Worm (Caenorhabditis elegans) whole organism, mixed stage, embryonic: ENCODE data around the gene srh-177.

Experiments used
- M03D4.4 ChIP-seq: sonication (generic microtip); optimal IDR thresholded peaks from 2 replicates; lab custom pipeline; 2017; ENCODE audit warnings: mild to moderate bottlenecking, missing genetic modification characterization, missing compliant biosample characterization
- lin-13 ChIP-seq: fragments of 150-350 bp; optimal IDR thresholded peaks from 2 replicates; lab custom pipeline; 2014; ENCODE audit warnings: missing biosample characterization, missing genetic modification characterization
- lsy-2 ChIP-seq: fragments of 150-350 bp; optimal IDR thresholded peaks from 2 replicates; lab custom pipeline; 2014; ENCODE audit warnings: missing biosample characterization, missing genetic modification characterization
- mab-5 ChIP-seq: fragments of 150-350 bp; optimal IDR thresholded peaks from 2 replicates; lab custom pipeline; 2014; ENCODE audit warnings: missing biosample characterization, missing genetic modification characterization
- sptf-1 ChIP-seq: sonication (generic microtip); optimal IDR thresholded peaks from 2 replicates; lab custom pipeline; 2017; ENCODE audit warnings: mild to moderate bottlenecking, missing genetic modification characterization, moderate library complexity, missing compliant biosample characterization

- TF ChIP-seq sptf-1 (tag; lab: Kevin White, UChicago) (no peak), M03D4.4 (tag; lab: Kevin White, UChicago) (no peak), mab-5 (tag; lab: Kevin White, UChicago) (no peak), lin-13 (no peak), lsy-2 (tag; lab: Kevin White, UChicago) (no peak)
Observed at ce11 chrV:20409016-20409415, 40.0 kb upstream of the srh-177 start.
